Fruit fly (Drosophila melanogaster) whole organism, embryonic: ENCODE measurements around the gene trk.

Source experiments
- Adf1 ChIP-seq: fragments of 200-800 bp; sonication (Bioruptor generic); IDR thresholded peaks from 2 replicates; pipeline ENCODE4 v1.3.6; 2022; ENCODE audit warnings: missing biosample characterization, missing genetic modification characterization
- Atf3 ChIP-seq: fragments of 200-800 bp; sonication (Bioruptor generic); optimal IDR thresholded peaks from 3 replicates; lab custom pipeline; 2016; ENCODE audit warnings: missing biosample characterization, missing genetic modification characterization
- Awh ChIP-seq: fragments of 200-800 bp; sonication (Bioruptor generic); IDR thresholded peaks from 2 replicates; pipeline ENCODE4, ENCODE4 v1.3.6; 2022; ENCODE audit warnings: missing biosample characterization, missing genetic modification characterization
- B-H2 ChIP-seq: fragments of 200-800 bp; sonication (Bioruptor generic); optimal IDR thresholded peaks from 2 replicates; lab custom pipeline; 2018; ENCODE audit warnings: missing biosample characterization, mild to moderate bottlenecking, missing genetic modification characterization
- Bdp1 ChIP-seq: fragments of 200-800 bp; sonication (Bioruptor generic); optimal IDR thresholded peaks from 3 replicates; lab custom pipeline; 2016; ENCODE audit warnings: missing biosample characterization, missing genetic modification characterization
- Bgb ChIP-seq: fragments of 200-800 bp; sonication (Bioruptor generic); IDR thresholded peaks from 2 replicates; pipeline ENCODE4 v1.3.6; 2022; ENCODE audit warnings: missing biosample characterization, missing genetic modification characterization; ENCODE audit not compliant: partially characterized antibody
- Blimp-1 ChIP-seq: fragments of 200-800 bp; sonication (Bioruptor generic); optimal IDR thresholded peaks from 3 replicates; lab custom pipeline; 2018; ENCODE audit warnings: missing biosample characterization, missing genetic modification characterization, mild to moderate bottlenecking, moderate library complexity, missing genetic modification reagents
- Bteb2 ChIP-seq: fragments of 200-800 bp; sonication (Bioruptor generic); optimal IDR thresholded peaks from 2 replicates; lab custom pipeline; 2016; ENCODE audit warnings: missing biosample characterization, missing genetic modification characterization
- CG11560 ChIP-seq: fragments of 200-800 bp; sonication (Bioruptor generic); IDR thresholded peaks from 3 replicates; pipeline ENCODE4 v1.3.6; 2022; ENCODE audit warnings: missing biosample characterization, missing genetic modification characterization
- CG12769 ChIP-seq: fragments of 200-800 bp; sonication (Bioruptor generic); optimal IDR thresholded peaks from 2 replicates; lab custom pipeline; 2019; ENCODE audit warnings: missing biosample characterization, mild to moderate bottlenecking, missing genetic modification characterization, moderate library complexity
- CG14014 ChIP-seq: fragments of 200-800 bp; sonication (Bioruptor generic); IDR thresholded peaks from 2 replicates; pipeline ENCODE4 v1.3.6; 2022; ENCODE audit warnings: missing biosample characterization, missing genetic modification characterization
- CG15011 ChIP-seq: fragments of 200-800 bp; sonication (Bioruptor generic); optimal IDR thresholded peaks from 3 replicates; lab custom pipeline; 2018; ENCODE audit warnings: missing biosample characterization, mild to moderate bottlenecking, missing genetic modification characterization
- CG1529 ChIP-seq: fragments of 200-800 bp; sonication (Bioruptor generic); optimal IDR thresholded peaks from 3 replicates; lab custom pipeline; 2018; ENCODE audit warnings: missing biosample characterization, missing genetic modification characterization
- CG16863 ChIP-seq: fragments of 200-800 bp; sonication (Bioruptor generic); optimal IDR thresholded peaks from 3 replicates; lab custom pipeline; 2016; ENCODE audit warnings: missing biosample characterization, missing genetic modification characterization
- CG17359 ChIP-seq: fragments of 200-800 bp; sonication (Bioruptor generic); optimal IDR thresholded peaks from 3 replicates; lab custom pipeline; 2018; ENCODE audit warnings: missing biosample characterization, mild to moderate bottlenecking, missing genetic modification characterization, moderate library complexity
- CG17568 ChIP-seq: fragments of 200-800 bp; sonication (Bioruptor generic); optimal IDR thresholded peaks from 2 replicates; lab custom pipeline; 2018; ENCODE audit warnings: missing biosample characterization, mild to moderate bottlenecking, missing genetic modification characterization, moderate library complexity
- CG18619 ChIP-seq: fragments of 200-800 bp; sonication (Bioruptor generic); optimal IDR thresholded peaks from 3 replicates; lab custom pipeline; 2017; ENCODE audit warnings: missing biosample characterization, mild to moderate bottlenecking, missing genetic modification characterization
- CG2116 ChIP-seq: fragments of 200-800 bp; sonication (Bioruptor generic); optimal IDR thresholded peaks from 3 replicates; lab custom pipeline; 2018; ENCODE audit warnings: missing biosample characterization, mild to moderate bottlenecking, missing genetic modification characterization
- CG30403 ChIP-seq: fragments of 200-800 bp; sonication (Bioruptor generic); optimal IDR thresholded peaks from 3 replicates; lab custom pipeline; 2016; ENCODE audit warnings: missing biosample characterization, missing genetic modification characterization
- CG8359 ChIP-seq: fragments of 200-800 bp; sonication (Bioruptor generic); optimal IDR thresholded peaks from 2 replicates; lab custom pipeline; 2017; ENCODE audit warnings: missing biosample characterization, mild to moderate bottlenecking, missing genetic modification characterization, borderline replicate concordance
- CG8765 ChIP-seq: fragments of 200-800 bp; sonication (Bioruptor generic); IDR thresholded peaks from 2 replicates; pipeline ENCODE4 v1.3.6; 2022; ENCODE audit warnings: missing biosample characterization, missing genetic modification characterization
- CG9215 ChIP-seq: fragments of 200-800 bp; sonication (Bioruptor generic); IDR thresholded peaks from 2 replicates; pipeline ENCODE4 v1.3.6; 2022; ENCODE audit warnings: missing biosample characterization, missing genetic modification characterization
- CrebB ChIP-seq: fragments of 200-800 bp; sonication (Bioruptor generic); optimal IDR thresholded peaks from 3 replicates; lab custom pipeline; 2018; ENCODE audit warnings: missing biosample characterization, mild to moderate bottlenecking, missing genetic modification characterization
- Dfd ChIP-seq, 2 experiments: fragments of >200 bp; optimal IDR thresholded peaks; 2 replicates each; lab custom pipeline; 2017; ENCODE audit warnings: missing biosample characterization in 2 of 2, missing genetic modification characterization in 2 of 2
- Dip2 ChIP-seq: fragments of 200-800 bp; sonication (Bioruptor generic); IDR thresholded peaks from 2 replicates; pipeline ENCODE4 v1.3.6; 2022; ENCODE audit warnings: missing biosample characterization, missing genetic modification characterization
- Dll ChIP-seq: fragments of 200-800 bp; sonication (Bioruptor generic); IDR thresholded peaks from 4 replicates; pipeline ENCODE4 v1.3.6; 2022; ENCODE audit warnings: missing biosample characterization, missing genetic modification characterization; ENCODE audit not compliant: partially characterized antibody
- Fer2 ChIP-seq: fragments of 200-800 bp; sonication (Bioruptor generic); optimal IDR thresholded peaks from 2 replicates; lab custom pipeline; 2018; ENCODE audit warnings: missing biosample characterization, mild to moderate bottlenecking, missing genetic modification characterization, moderate library complexity
- HLH3B ChIP-seq: fragments of 200-800 bp; sonication (Bioruptor generic); IDR thresholded peaks from 2 replicates; pipeline ENCODE4 v1.3.6; 2022; ENCODE audit warnings: missing biosample characterization, missing genetic modification characterization
- HLH4C ChIP-seq: fragments of 200-800 bp; sonication (Bioruptor generic); IDR thresholded peaks from 3 replicates; pipeline ENCODE4 v1.3.6; 2022; ENCODE audit warnings: missing biosample characterization, missing genetic modification characterization; ENCODE audit not compliant: partially characterized antibody
- Hmr ChIP-seq: fragments of 200-800 bp; sonication (Bioruptor generic); optimal IDR thresholded peaks from 3 replicates; lab custom pipeline; 2017; ENCODE audit warnings: mild to moderate bottlenecking, missing biosample characterization, missing genetic modification reagents, missing genetic modification characterization
- Med ChIP-seq: fragments of 200-800 bp; sonication (Bioruptor generic); peaks from one replicate; lab custom pipeline; 2016; ENCODE audit warnings: missing biosample characterization, missing genetic modification characterization, mild to moderate bottlenecking, inconsistent platforms, moderate library complexity
- Meics ChIP-seq: fragments of 200-800 bp; sonication (Bioruptor generic); optimal IDR thresholded peaks from 2 replicates; lab custom pipeline; 2017; ENCODE audit warnings: missing biosample characterization, mild to moderate bottlenecking, missing genetic modification characterization
- Neu2 ChIP-seq: fragments of 200-800 bp; sonication (Bioruptor generic); optimal IDR thresholded peaks from 3 replicates; lab custom pipeline; 2016; ENCODE audit warnings: missing biosample characterization, missing genetic modification characterization, borderline replicate concordance
- PHDP ChIP-seq: fragments of 200-800 bp; sonication (Bioruptor generic); optimal IDR thresholded peaks from 3 replicates; lab custom pipeline; 2018; ENCODE audit warnings: missing biosample characterization, mild to moderate bottlenecking, missing genetic modification characterization, moderate library complexity
- ab ChIP-seq: fragments of 200-800 bp; sonication (Bioruptor generic); optimal IDR thresholded peaks from 2 replicates; lab custom pipeline; 2016; ENCODE audit warnings: missing biosample characterization, missing genetic modification characterization
- az2 ChIP-seq: fragments of 200-800 bp; sonication (Bioruptor generic); optimal IDR thresholded peaks from 3 replicates; lab custom pipeline; 2016; ENCODE audit warnings: missing biosample characterization, missing genetic modification characterization
- bbx ChIP-seq: fragments of 200-800 bp; sonication (Bioruptor generic); IDR thresholded peaks from 2 replicates; pipeline ENCODE4 v1.3.6; 2022; ENCODE audit warnings: missing biosample characterization, missing genetic modification characterization; ENCODE audit not compliant: partially characterized antibody
- caup ChIP-seq: fragments of 200-800 bp; sonication (Bioruptor generic); optimal IDR thresholded peaks from 3 replicates; lab custom pipeline; 2017; ENCODE audit warnings: missing biosample characterization, mild to moderate bottlenecking, missing genetic modification characterization, moderate library complexity; ENCODE audit not compliant: severe bottlenecking
- gfzf ChIP-seq: fragments of 200-800 bp; sonication (Bioruptor generic); optimal IDR thresholded peaks from 2 replicates; lab custom pipeline; 2016; ENCODE audit warnings: missing biosample characterization, mild to moderate bottlenecking, missing genetic modification characterization, moderate library complexity
- gsb ChIP-seq: fragments of 200-800 bp; sonication (Bioruptor generic); IDR thresholded peaks from 2 replicates; pipeline ENCODE4 v1.3.6; 2022; ENCODE audit warnings: missing biosample characterization, missing genetic modification characterization
- lmd ChIP-seq: fragments of 200-800 bp; sonication (Bioruptor generic); IDR thresholded peaks from 2 replicates; pipeline ENCODE4 v1.3.6; 2022; ENCODE audit warnings: missing biosample characterization, missing genetic modification characterization
- otp ChIP-seq: fragments of 200-800 bp; sonication (Bioruptor generic); IDR thresholded peaks from 3 replicates; pipeline ENCODE4, ENCODE4 v1.3.6; 2022; ENCODE audit warnings: missing biosample characterization, missing genetic modification characterization
- phol ChIP-seq: fragments of 200-800 bp; sonication (Bioruptor generic); optimal IDR thresholded peaks from 3 replicates; lab custom pipeline; 2018; ENCODE audit warnings: missing biosample characterization, mild to moderate bottlenecking, missing genetic modification characterization, moderate library complexity
- row ChIP-seq: fragments of 200-800 bp; sonication (Bioruptor generic); IDR thresholded peaks from 3 replicates; pipeline ENCODE4 v1.3.6; 2022; ENCODE audit warnings: missing biosample characterization, missing genetic modification characterization
- salm ChIP-seq: fragments of 200-800 bp; sonication (Bioruptor generic); optimal IDR thresholded peaks from 2 replicates; lab custom pipeline; 2018; ENCODE audit warnings: missing biosample characterization, mild to moderate bottlenecking, missing genetic modification characterization
- sna ChIP-seq: fragments of 200-800 bp; sonication (Bioruptor generic); IDR thresholded peaks from 2 replicates; pipeline ENCODE4 v1.3.6; 2022; ENCODE audit warnings: missing biosample characterization, missing genetic modification characterization; ENCODE audit not compliant: partially characterized antibody
- sob ChIP-seq: fragments of 200-800 bp; sonication (Bioruptor generic); IDR thresholded peaks from 2 replicates; pipeline ENCODE4 v1.3.6; 2022; ENCODE audit warnings: missing biosample characterization, missing genetic modification characterization
- tna ChIP-seq: fragments of 200-800 bp; sonication (Bioruptor generic); IDR thresholded peaks from 2 replicates; pipeline ENCODE4 v1.3.6; 2022; ENCODE audit warnings: missing biosample characterization, missing genetic modification characterization; ENCODE audit not compliant: partially characterized antibody

trk gene

dm6 chr2L:10260750-10261493 lies 11.2 kb downstream of the trk start, which contains the start of gene Pten (continued):
- TF ChIP-seq Hmr (GFP tag; lab: Kevin White, UChicago) = no peak
- peak; percentile 91 for TF ChIP-seq Bgb (GFP tag; lab: Robert Waterston, UW)
- peak; percentile 79 for TF ChIP-seq CG30403 (GFP tag; lab: Kevin White, UChicago)
- TF ChIP-seq phol (tag; lab: Kevin White, UChicago) = peak; percentile 85
- TF ChIP-seq gfzf (GFP tag; lab: Kevin White, UChicago) = peak; percentile 10
- no peak for TF ChIP-seq CG9215 (GFP tag; lab: Robert Waterston, UW)
- no peak for TF ChIP-seq gsb (GFP tag; lab: Robert Waterston, UW)
- no peak; the same call in 2 of the 3 replicates for TF ChIP-seq otp (GFP tag; lab: Robert Waterston, UW)
- no peak for TF ChIP-seq lmd (GFP tag; lab: Robert Waterston, UW)
- TF ChIP-seq Dfd (GFP tag; optimal IDR thresholded peaks at IDR 0.05; lab: Kevin White, UChicago) = no peak
- no peak for TF ChIP-seq CG8765
- TF ChIP-seq CG18619 (GFP tag; lab: Kevin White, UChicago) = no peak
- no peak for TF ChIP-seq ab (GFP tag; lab: Kevin White, UChicago)
- peak; percentile 87 for TF ChIP-seq row (GFP tag; lab: Robert Waterston, UW)
- peak; percentile 62 for TF ChIP-seq az2 (GFP tag; lab: Kevin White, UChicago)
- no peak for TF ChIP-seq CG15011 (GFP tag; lab: Kevin White, UChicago)
- TF ChIP-seq salm (tag; lab: Kevin White, UChicago) = no peak
- no peak for TF ChIP-seq CG12769 (tag; lab: Kevin White, UChicago)
- no peak for TF ChIP-seq CrebB (tag; lab: Kevin White, UChicago)
- TF ChIP-seq CG16863 = peak; percentile 60
- TF ChIP-seq CG17568 = no peak
- no peak for TF ChIP-seq Bdp1 (GFP tag; lab: Kevin White, UChicago)
- peak; percentile 5 for TF ChIP-seq CG1529 (GFP tag; lab: Kevin White, UChicago)
- peak; percentile 68 for TF ChIP-seq Atf3 (GFP tag; lab: Kevin White, UChicago)
- TF ChIP-seq tna (GFP tag; lab: Robert Waterston, UW) = peak; percentile 88
- TF ChIP-seq Blimp-1 (GFP tag; lab: Kevin White, UChicago) = no peak
- TF ChIP-seq Neu2 (GFP tag; lab: Kevin White, UChicago) = no peak
- TF ChIP-seq CG17359 (tag; lab: Kevin White, UChicago) = peak; percentile 80
- TF ChIP-seq Meics (GFP tag; lab: Kevin White, UChicago) = peak; percentile 75
- TF ChIP-seq caup (GFP tag; lab: Kevin White, UChicago) = no peak
- peak; percentile 89 for TF ChIP-seq bbx (GFP tag; lab: Robert Waterston, UW)
- TF ChIP-seq Dll (GFP tag; lab: Robert Waterston, UW) = peak; percentile 84
- TF ChIP-seq CG14014 (GFP tag; lab: Robert Waterston, UW) = peak; percentile 61; the same call in 1 of the 2 replicates
- peak; percentile 14 for TF ChIP-seq Fer2 (tag; lab: Kevin White, UChicago)
- no peak for TF ChIP-seq Dip2 (GFP tag; lab: Robert Waterston, UW)
- TF ChIP-seq HLH3B (GFP tag; lab: Robert Waterston, UW) = no peak
- peak; percentile 54; the same call in 1 of the 2 replicates for TF ChIP-seq Awh (GFP tag; lab: Robert Waterston, UW)
- TF ChIP-seq CG11560 = peak; percentile 92; the same call in 2 of the 3 replicates
- TF ChIP-seq B-H2 (GFP tag; lab: Kevin White, UChicago) = peak; percentile 30
- TF ChIP-seq sna (GFP tag; lab: Robert Waterston, UW) = peak; percentile 79; the same call in 1 of the 2 replicates
- TF ChIP-seq Bteb2 = peak; percentile 75
- TF ChIP-seq CG8359 (GFP tag; lab: Kevin White, UChicago) = no peak
- TF ChIP-seq Med (GFP tag; lab: Kevin White, UChicago) = peak; percentile 94
- TF ChIP-seq HLH4C (GFP tag; lab: Robert Waterston, UW) = peak; percentile 94
- TF ChIP-seq Adf1 (GFP tag; lab: Robert Waterston, UW) = no peak
- peak; percentile 49 for TF ChIP-seq PHDP
- TF ChIP-seq sob (GFP tag; lab: Robert Waterston, UW) = 0 out of 2 replicates have a peak, but pooled peaks have one; percentile 54
- peak; percentile 77 for TF ChIP-seq CG2116
